Worm (Caenorhabditis elegans): ENCODE results near the gene ceh-24.

DNA sequence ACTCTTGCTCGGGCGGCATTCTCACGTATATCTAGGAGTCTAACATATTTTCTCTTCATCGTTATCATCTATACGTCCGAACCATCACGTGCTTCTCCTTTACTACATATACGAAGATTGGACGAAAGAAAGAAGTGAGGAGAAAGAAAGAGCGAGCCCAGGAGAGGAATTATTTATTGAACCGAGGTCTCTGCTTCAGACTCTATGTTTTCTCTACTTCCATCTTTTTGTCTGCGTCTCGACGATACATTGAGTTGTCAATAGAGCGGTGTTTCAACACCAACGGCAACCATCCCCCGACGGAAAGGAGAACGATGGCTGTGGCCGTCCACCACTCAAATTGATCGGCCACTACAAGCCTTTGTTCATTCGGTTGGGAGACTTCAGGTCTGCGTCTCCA, 23.7 kb upstream of the ceh-24 start:
- TF ChIP-seq W03F9.2 (tag; optimal IDR thresholded peaks at IDR 0.05) (peak; percentile 84), him-1 (tag; optimal IDR thresholded peaks at IDR 0.05) (peak; percentile 58)
